Worm (Caenorhabditis elegans): Measurements from ENCODE around the gene F32D8.3.
A peak's percentile ranks its signal among the peaks of the same experiment; 100 is the strongest.

Gene F32D8.3

ce11 chrV:10858340-10858739, 28.3 kb upstream of the F32D8.3 start (continued):
- peak; percentile 73 for TF ChIP-seq ceh-31 (tag; optimal IDR thresholded peaks at IDR 0.05)

- TF ChIP-seq hlh-30 (tag; optimal IDR thresholded peaks at IDR 0.05; ENCODE audit: insufficient read depth) (peak; percentile 1), unc-55 (GFP tag; optimal IDR thresholded peaks at IDR 0.05) (no peak)
Measured at ce11 chrV:10859048-10859637, 27.5 kb upstream of the F32D8.3 start.

ce11 chrV:10859775-10860174, 26.9 kb upstream of the F32D8.3 start:
- TF ChIP-seq ceh-24 (tag; optimal IDR thresholded peaks at IDR 0.05) (no peak), hlh-15 (tag; optimal IDR thresholded peaks at IDR 0.05) (no peak), hlh-30 (tag; optimal IDR thresholded peaks at IDR 0.05; ENCODE audit: insufficient read depth) (no peak), rnt-1 (tag; optimal IDR thresholded peaks at IDR 0.05) (no peak), K02D7.2 (tag; optimal IDR thresholded peaks at IDR 0.05) (no peak), pha-2 (tag; optimal IDR thresholded peaks at IDR 0.05) (no peak), hlh-6 (tag; optimal IDR thresholded peaks at IDR 0.05) (no peak), K09A11.1 (tag; optimal IDR thresholded peaks at IDR 0.05; ENCODE audit: insufficient read depth) (no peak), elt-4 (tag; optimal IDR thresholded peaks at IDR 0.05) (no peak), C08G9.2 (tag; optimal IDR thresholded peaks at IDR 0.05) (no peak), unc-55 (GFP tag; optimal IDR thresholded peaks at IDR 0.05) (no peak), C38D4.7 (GFP tag; optimal IDR thresholded peaks at IDR 0.05) (no peak)

DNA sequence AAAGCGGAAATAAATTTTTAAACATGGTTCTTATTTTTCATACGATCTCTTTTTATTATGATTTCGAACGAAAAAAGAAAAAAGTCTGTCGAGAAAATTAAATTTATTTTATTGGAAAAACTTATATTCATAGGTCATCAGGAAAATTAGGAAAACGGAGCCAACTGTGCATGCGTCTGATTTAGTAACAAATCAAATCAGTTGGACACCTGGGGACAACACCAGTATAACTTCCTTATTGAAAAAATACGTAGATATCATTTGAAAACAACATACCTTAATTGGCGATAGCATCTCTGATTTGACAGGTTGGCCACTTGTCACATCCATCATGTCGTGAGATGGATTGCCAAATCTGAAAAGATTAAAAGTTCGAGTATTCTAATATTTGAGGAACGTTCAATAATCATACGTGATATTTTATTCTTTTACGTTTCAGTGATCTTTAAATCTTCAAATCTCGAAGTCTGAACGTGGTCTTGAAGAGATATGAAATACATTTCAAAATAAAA, 26.1 kb upstream of the F32D8.3 start:
- TF ChIP-seq elt-2 (tag; optimal IDR thresholded peaks at IDR 0.05) (no peak), mec-3 (tag; optimal IDR thresholded peaks at IDR 0.05; ENCODE audit: borderline replicate concordance) (no peak), Y22D7AL.16 (tag; optimal IDR thresholded peaks at IDR 0.05) (no peak), zip-5 (tag; optimal IDR thresholded peaks at IDR 0.05) (no peak), eyg-1 (tag; optimal IDR thresholded peaks at IDR 0.05) (no peak), fax-1 (tag; optimal IDR thresholded peaks at IDR 0.05) (no peak), hlh-6 (tag; optimal IDR thresholded peaks at IDR 0.05) (no peak), pha-4 (tag; optimal IDR thresholded peaks at IDR 0.05) (no peak), ahr-1 (tag; optimal IDR thresholded peaks at IDR 0.05) (no peak), ceh-34 (tag; optimal IDR thresholded peaks at IDR 0.05) (no peak), elt-4 (tag; optimal IDR thresholded peaks at IDR 0.05) (no peak), ceh-6 (GFP tag; optimal IDR thresholded peaks at IDR 0.05) (no peak), ceh-9 (tag; optimal IDR thresholded peaks at IDR 0.05) (no peak)

DNA sequence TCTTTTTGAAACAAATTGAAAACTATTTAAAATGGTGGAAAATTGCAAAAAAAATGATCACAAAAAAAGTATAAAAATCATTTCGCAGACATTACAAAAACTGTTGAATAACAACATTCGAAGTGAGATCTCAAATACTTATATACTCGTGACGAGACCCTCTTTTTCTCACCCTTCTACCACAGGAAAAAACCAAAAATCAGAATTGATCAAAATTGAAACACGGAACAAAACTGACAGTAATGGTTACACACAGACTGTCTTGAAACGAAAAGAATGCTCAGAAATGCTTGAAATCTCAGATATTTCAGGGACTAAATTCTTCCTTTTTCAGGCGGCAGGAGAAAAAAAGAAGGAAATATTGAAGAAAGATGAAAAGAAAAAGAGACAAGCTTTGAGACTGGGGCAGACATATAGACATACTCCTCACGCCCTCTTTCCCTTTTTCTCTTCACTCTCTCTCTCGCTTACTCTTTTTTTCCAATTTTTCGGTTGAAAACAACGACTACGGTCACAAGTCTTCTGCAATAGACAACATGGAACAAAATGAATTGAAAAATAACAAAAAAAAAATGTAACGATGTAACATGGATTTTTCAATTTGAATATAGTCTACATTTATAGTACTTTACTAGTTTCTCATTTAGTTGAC, 24.9 kb upstream of the F32D8.3 start:
- TF ChIP-seq ceh-22 (tag; optimal IDR thresholded peaks at IDR 0.05) (no peak), nfya-1 (tag; optimal IDR thresholded peaks at IDR 0.05) (peak; percentile 5), K09A11.1 (tag; optimal IDR thresholded peaks at IDR 0.05; ENCODE audit: insufficient read depth) (no peak), gmeb-2 (tag; optimal IDR thresholded peaks at IDR 0.05) (no peak), unc-86 (tag; optimal IDR thresholded peaks at IDR 0.05) (no peak), unc-3 (GFP tag; conservative IDR thresholded peaks at IDR 0.05) (no peak), unc-3 (tag; optimal IDR thresholded peaks at IDR 0.05) (no peak)

DNA sequence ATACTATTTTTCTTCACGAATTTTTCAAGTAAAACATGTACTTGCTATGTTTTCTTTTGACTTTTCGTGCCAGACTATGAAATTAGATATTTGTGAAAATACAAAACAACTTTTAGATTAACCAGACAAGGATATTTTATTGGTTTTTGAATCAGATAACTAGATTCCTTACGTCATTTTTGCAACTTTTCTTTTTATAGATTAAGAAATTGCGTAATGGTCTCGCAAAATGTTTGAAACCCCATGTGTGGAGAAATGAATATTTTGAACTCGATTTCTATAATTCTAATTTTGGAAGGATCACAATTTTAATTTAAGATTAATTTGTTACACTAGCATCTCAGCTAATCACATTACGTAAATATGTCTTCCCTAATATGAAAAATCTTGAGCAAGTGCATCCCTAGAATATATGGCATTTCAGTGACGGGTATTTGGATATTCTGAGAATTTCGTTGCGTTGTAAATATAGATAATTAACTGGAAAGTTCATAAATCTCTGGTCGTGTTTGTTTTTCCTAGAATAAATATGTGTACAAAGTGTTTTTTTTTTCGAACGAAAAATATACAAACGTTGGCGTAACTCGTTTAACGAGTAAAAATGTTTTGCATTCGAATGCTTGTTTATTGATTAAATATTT, 24.1 kb upstream of the F32D8.3 start:
- TF ChIP-seq K09A11.1 (tag; optimal IDR thresholded peaks at IDR 0.05; ENCODE audit: insufficient read depth), result no peak
